Fruit fly (Drosophila melanogaster) whole organism, embryonic: ENCODE measurements around the gene CG10064.

Experiments used
- Antp ChIP-seq: fragments of 200-800 bp; sonication (Bioruptor generic); optimal IDR thresholded peaks from 3 replicates; lab custom pipeline; 2016; ENCODE audit warnings: missing biosample characterization, missing genetic modification characterization
- CG11723 ChIP-seq: fragments of 200-800 bp; sonication (Bioruptor generic); optimal IDR thresholded peaks from 2 replicates; lab custom pipeline; 2017; ENCODE audit warnings: missing biosample characterization, mild to moderate bottlenecking, missing genetic modification characterization
- CG12744 ChIP-seq: fragments of 200-800 bp; sonication (Bioruptor generic); optimal IDR thresholded peaks from 2 replicates; lab custom pipeline; 2016; ENCODE audit warnings: missing biosample characterization, missing genetic modification characterization
- CG1647 ChIP-seq: fragments of 200-800 bp; sonication (Bioruptor generic); optimal IDR thresholded peaks from 3 replicates; lab custom pipeline; 2016; ENCODE audit warnings: missing biosample characterization, missing genetic modification characterization
- CG17385 ChIP-seq: fragments of 200-800 bp; sonication (Bioruptor generic); optimal IDR thresholded peaks from 3 replicates; lab custom pipeline; 2018; ENCODE audit warnings: missing biosample characterization, mild to moderate bottlenecking, missing genetic modification characterization
- CG18599 ChIP-seq: fragments of 200-800 bp; sonication (Bioruptor generic); optimal IDR thresholded peaks from 3 replicates; lab custom pipeline; 2017; ENCODE audit warnings: missing biosample characterization, missing genetic modification characterization, mild to moderate bottlenecking, moderate library complexity, missing genetic modification reagents
- CG34422 ChIP-seq: fragments of 200-800 bp; sonication (Bioruptor generic); IDR thresholded peaks from 3 replicates; pipeline ENCODE4 v1.3.6; 2022; ENCODE audit warnings: missing biosample characterization, missing genetic modification characterization
- CG3847 ChIP-seq: fragments of 200-800 bp; sonication (Bioruptor generic); IDR thresholded peaks from 2 replicates; pipeline ENCODE4 v1.3.6; 2022; ENCODE audit warnings: missing biosample characterization, missing genetic modification characterization
- CG42726 ChIP-seq: fragments of 200-800 bp; sonication (Bioruptor generic); IDR thresholded peaks from 2 replicates; pipeline ENCODE4 v1.3.6; 2022; ENCODE audit warnings: missing biosample characterization, missing genetic modification characterization; ENCODE audit not compliant: partially characterized antibody
- CG4328 ChIP-seq: fragments of 200-800 bp; sonication (Bioruptor generic); optimal IDR thresholded peaks from 3 replicates; lab custom pipeline; 2017; ENCODE audit warnings: missing biosample characterization, missing genetic modification reagents, missing genetic modification characterization
- CG6683 ChIP-seq: fragments of 200-800 bp; sonication (Bioruptor generic); optimal IDR thresholded peaks from 2 replicates; lab custom pipeline; 2017; ENCODE audit warnings: missing biosample characterization, mild to moderate bottlenecking, missing genetic modification characterization, missing genetic modification reagents
- CG6854 ChIP-seq: fragments of 200-800 bp; sonication (Bioruptor generic); optimal IDR thresholded peaks from 3 replicates; lab custom pipeline; 2017; ENCODE audit warnings: missing biosample characterization, mild to moderate bottlenecking, missing genetic modification characterization
- CG8765 ChIP-seq: fragments of 200-800 bp; sonication (Bioruptor generic); IDR thresholded peaks from 2 replicates; pipeline ENCODE4 v1.3.6; 2022; ENCODE audit warnings: missing biosample characterization, missing genetic modification characterization
- CG9727 ChIP-seq: fragments of 200-800 bp; sonication (Bioruptor generic); optimal IDR thresholded peaks from 3 replicates; lab custom pipeline; 2017; ENCODE audit warnings: missing biosample characterization, mild to moderate bottlenecking, missing genetic modification characterization
- Camta ChIP-seq: fragments of 200-800 bp; sonication (Bioruptor generic); optimal IDR thresholded peaks from 2 replicates; lab custom pipeline; 2016; ENCODE audit warnings: missing biosample characterization, missing genetic modification characterization
- Deaf1 ChIP-seq: fragments of 200-800 bp; optimal IDR thresholded peaks from 3 replicates; lab custom pipeline; 2019; ENCODE audit warnings: missing biosample characterization, mild to moderate bottlenecking, missing genetic modification characterization, moderate library complexity
- Dfd ChIP-seq, 2 experiments: fragments of >200 bp; optimal IDR thresholded peaks; 2 replicates each; lab custom pipeline; 2017; ENCODE audit warnings: missing biosample characterization in 2 of 2, missing genetic modification characterization in 2 of 2
- Dll ChIP-seq: fragments of 200-800 bp; sonication (Bioruptor generic); IDR thresholded peaks from 4 replicates; pipeline ENCODE4 v1.3.6; 2022; ENCODE audit warnings: missing biosample characterization, missing genetic modification characterization; ENCODE audit not compliant: partially characterized antibody
- Ets65A ChIP-seq: fragments of 200-800 bp; sonication (Bioruptor generic); peaks from one replicate; lab custom pipeline; 2016; ENCODE audit warnings: missing biosample characterization, missing genetic modification characterization
- Ets97D ChIP-seq: fragments of 200-800 bp; sonication (Bioruptor generic); optimal IDR thresholded peaks from 3 replicates; lab custom pipeline; 2016; ENCODE audit warnings: missing biosample characterization, missing genetic modification characterization
- HLH3B ChIP-seq: fragments of 200-800 bp; sonication (Bioruptor generic); IDR thresholded peaks from 2 replicates; pipeline ENCODE4 v1.3.6; 2022; ENCODE audit warnings: missing biosample characterization, missing genetic modification characterization
- Hand ChIP-seq: fragments of 200-800 bp; sonication (Bioruptor generic); optimal IDR thresholded peaks from 2 replicates; lab custom pipeline; 2017; ENCODE audit warnings: mild to moderate bottlenecking, missing biosample characterization, missing genetic modification reagents, missing genetic modification characterization
- Hey ChIP-seq: fragments of 200-800 bp; sonication (Bioruptor generic); optimal IDR thresholded peaks from 3 replicates; lab custom pipeline; 2018; ENCODE audit warnings: missing biosample characterization, mild to moderate bottlenecking, missing genetic modification characterization
- Max ChIP-seq: fragments of 200-800 bp; sonication (Bioruptor generic); optimal IDR thresholded peaks from 2 replicates; lab custom pipeline; 2016; ENCODE audit warnings: missing biosample characterization, mild to moderate bottlenecking, missing genetic modification characterization
- Rx ChIP-seq: fragments of 200-800 bp; sonication (Bioruptor generic); IDR thresholded peaks from 2 replicates; pipeline ENCODE4 v1.3.6; 2022; ENCODE audit warnings: missing biosample characterization, missing genetic modification characterization
- Sin3A ChIP-seq: fragments of >200 bp; optimal IDR thresholded peaks from 2 replicates; lab custom pipeline; 2018
- Spps ChIP-seq: fragments of 200-800 bp; sonication (Bioruptor generic); optimal IDR thresholded peaks from 2 replicates; lab custom pipeline; 2018; ENCODE audit warnings: missing biosample characterization, mild to moderate bottlenecking, missing genetic modification characterization
- Ssrp ChIP-seq: fragments of 200-800 bp; sonication (Bioruptor generic); optimal IDR thresholded peaks from 2 replicates; lab custom pipeline; 2018; ENCODE audit warnings: missing biosample characterization, mild to moderate bottlenecking, missing genetic modification characterization, moderate library complexity
- Trl ChIP-seq, 3 experiments: fragments of >200 bp in 2 of 3; fragments of 200-800 bp in 1 of 3; sonication (Bioruptor generic) in 1 of 3; optimal IDR thresholded peaks; 2 replicates in 1 of 3; 3 replicates in 2 of 3; lab custom pipeline; 2016 to 2017; ENCODE audit warnings: missing biosample characterization in 1 of 3, missing genetic modification characterization in 1 of 3
- bbx ChIP-seq: fragments of 200-800 bp; sonication (Bioruptor generic); IDR thresholded peaks from 2 replicates; pipeline ENCODE4 v1.3.6; 2022; ENCODE audit warnings: missing biosample characterization, missing genetic modification characterization; ENCODE audit not compliant: partially characterized antibody
- cad ChIP-seq: fragments of >200 bp; optimal IDR thresholded peaks from 2 replicates; lab custom pipeline; 2017; ENCODE audit warnings: missing biosample characterization, missing genetic modification characterization
- cg ChIP-seq: fragments of 200-800 bp; sonication (Bioruptor generic); optimal IDR thresholded peaks from 3 replicates; lab custom pipeline; 2019; ENCODE audit warnings: missing biosample characterization, mild to moderate bottlenecking, missing genetic modification characterization, moderate library complexity
- chm ChIP-seq: fragments of 200-800 bp; sonication (Bioruptor generic); IDR thresholded peaks from 2 replicates; pipeline ENCODE4 v1.3.6; 2022; ENCODE audit warnings: missing biosample characterization, missing genetic modification characterization
- dimm ChIP-seq: fragments of 200-800 bp; sonication (Bioruptor generic); IDR thresholded peaks from 2 replicates; pipeline ENCODE4 v1.3.6; 2022; ENCODE audit warnings: missing biosample characterization, missing genetic modification characterization
- gcm2 ChIP-seq: fragments of 200-800 bp; sonication (Bioruptor generic); optimal IDR thresholded peaks from 2 replicates; lab custom pipeline; 2016; ENCODE audit warnings: missing biosample characterization, missing genetic modification characterization
- gt ChIP-seq: fragments of 200-800 bp; sonication (Bioruptor generic); IDR thresholded peaks from 2 replicates; pipeline ENCODE4 v1.3.6; 2022; ENCODE audit warnings: missing biosample characterization, missing genetic modification characterization
- jigr1 ChIP-seq: fragments of 200-800 bp; sonication (Bioruptor generic); IDR thresholded peaks from 3 replicates; pipeline ENCODE4 v1.3.6; 2022; ENCODE audit warnings: missing biosample characterization, missing genetic modification characterization
- lbe ChIP-seq: fragments of 200-800 bp; sonication (Bioruptor generic); optimal IDR thresholded peaks from 2 replicates; lab custom pipeline; 2016; ENCODE audit warnings: missing biosample characterization, mild to moderate bottlenecking, missing genetic modification characterization
- lilli ChIP-seq: fragments of 200-800 bp; sonication (Bioruptor generic); optimal IDR thresholded peaks from 3 replicates; lab custom pipeline; 2016; ENCODE audit warnings: missing biosample characterization, missing genetic modification characterization
- pita ChIP-seq: fragments of 200-800 bp; sonication (Bioruptor generic); optimal IDR thresholded peaks from 2 replicates; lab custom pipeline; 2017; ENCODE audit warnings: missing biosample characterization, mild to moderate bottlenecking, missing genetic modification characterization
- prd ChIP-seq, 3 experiments: fragments of >200 bp in 2 of 3; fragments of 200-800 bp in 1 of 3; sonication (Bioruptor generic) in 1 of 3; optimal IDR thresholded peaks in 2 of 3; IDR thresholded peaks in 1 of 3; 2 replicates in 2 of 3; 3 replicates in 1 of 3; pipeline versions ENCODE4 v1.3.6 to Lab custom; 2017 to 2022; ENCODE audit warnings: missing biosample characterization in 1 of 3, missing genetic modification characterization in 1 of 3
- ranshi ChIP-seq: fragments of 200-800 bp; sonication (Bioruptor generic); IDR thresholded peaks from 2 replicates; pipeline ENCODE4 v1.3.6; 2022; ENCODE audit warnings: missing biosample characterization, missing genetic modification characterization
- ro ChIP-seq: fragments of 200-800 bp; sonication (Bioruptor generic); IDR thresholded peaks from 2 replicates; pipeline ENCODE4 v1.3.6; 2022; ENCODE audit warnings: missing biosample characterization, missing genetic modification characterization
- salm ChIP-seq: fragments of 200-800 bp; sonication (Bioruptor generic); optimal IDR thresholded peaks from 2 replicates; lab custom pipeline; 2018; ENCODE audit warnings: missing biosample characterization, mild to moderate bottlenecking, missing genetic modification characterization
- stwl ChIP-seq: fragments of 200-800 bp; sonication (Bioruptor generic); optimal IDR thresholded peaks from 3 replicates; lab custom pipeline; 2018; ENCODE audit warnings: missing biosample characterization, mild to moderate bottlenecking, missing genetic modification characterization, moderate library complexity
- trh ChIP-seq: fragments of 200-800 bp; sonication (Bioruptor generic); optimal IDR thresholded peaks from 2 replicates; lab custom pipeline; 2016; ENCODE audit warnings: missing biosample characterization, missing genetic modification characterization
- usp ChIP-seq: fragments of >200 bp; optimal IDR thresholded peaks from 2 replicates; lab custom pipeline; 2017; ENCODE audit warnings: missing biosample characterization, missing genetic modification characterization
- zen2 ChIP-seq: fragments of 200-800 bp; sonication (Bioruptor generic); IDR thresholded peaks from 3 replicates; pipeline ENCODE4 v1.3.6; 2022; ENCODE audit warnings: missing biosample characterization, missing genetic modification characterization; ENCODE audit not compliant: partially characterized antibody

CG10064 gene

DNA sequence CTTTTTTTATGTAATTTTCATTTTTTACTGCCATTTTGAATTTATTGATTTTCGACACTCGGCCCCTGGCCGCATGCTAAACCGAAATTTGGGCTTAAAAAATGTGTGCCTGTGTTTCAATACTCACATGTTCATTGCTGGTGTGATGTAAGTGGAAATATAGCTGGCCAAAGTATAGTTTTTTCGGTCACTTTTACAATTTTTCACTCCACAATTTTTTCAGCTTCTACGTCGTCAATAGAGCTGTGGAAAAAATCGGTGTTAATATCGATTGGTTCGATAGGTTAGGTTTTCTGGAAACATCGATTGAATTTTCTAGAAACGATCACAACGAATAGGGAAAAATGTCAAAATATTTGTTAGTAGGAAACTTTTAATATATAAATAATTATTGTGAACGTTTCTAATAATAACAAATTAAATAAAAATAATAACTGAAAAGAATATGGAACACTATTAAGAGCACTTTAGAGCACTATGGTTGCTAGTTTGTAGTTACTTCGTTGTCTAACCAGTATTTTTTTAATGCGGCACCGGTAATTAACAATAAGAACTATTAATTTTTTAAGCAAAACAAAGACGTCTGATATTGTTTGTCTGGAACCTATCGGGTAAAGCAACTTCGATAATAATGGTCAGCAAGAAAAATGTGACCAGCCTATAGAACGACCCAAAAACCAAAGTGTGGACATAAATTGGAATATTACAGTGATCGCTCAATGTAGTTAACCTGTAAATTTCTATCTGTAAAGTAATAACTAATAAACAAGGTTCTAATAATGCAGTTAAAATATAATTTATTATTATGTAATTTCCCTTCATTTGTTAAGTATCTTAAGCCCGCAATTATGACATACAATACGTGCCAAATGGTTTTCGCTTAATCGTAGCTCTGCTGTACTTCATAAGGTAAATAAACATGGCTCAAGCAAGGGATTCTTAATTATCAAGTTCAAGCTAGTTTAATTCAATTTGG is 12.2 kb downstream of the CG10064 start, which contains the start of the genes CG10077 and CG9948 (continued):
- TF ChIP-seq CG17385 (GFP tag; lab: Kevin White, UChicago) (peak; percentile 88), salm (tag; lab: Kevin White, UChicago) (peak; percentile 85), Antp (GFP tag; lab: Kevin White, UChicago) (peak; percentile 15), Trl (optimal IDR thresholded peaks at IDR 0.05; lab: Kevin White, UChicago) (no peak), Trl (GFP tag; optimal IDR thresholded peaks at IDR 0.05; lab: Kevin White, UChicago) (peak; percentile 60), Hand (GFP tag; lab: Kevin White, UChicago) (peak; percentile 85), Max (GFP tag; lab: Kevin White, UChicago) (peak; percentile 83), zen2 (GFP tag; lab: Robert Waterston, UW) (no peak; the same call in 2 of the 3 replicates), CG11723 (GFP tag; lab: Kevin White, UChicago) (peak; percentile 69), CG6854 (GFP tag; lab: Kevin White, UChicago) (peak; percentile 80), CG6683 (GFP tag; lab: Kevin White, UChicago) (peak; percentile 61), Rx (GFP tag; lab: Robert Waterston, UW) (peak; percentile 88), cg (no peak), ranshi (GFP tag; lab: Robert Waterston, UW) (peak; percentile 91), ro (GFP tag; lab: Robert Waterston, UW) (peak; percentile 53; the same call in 1 of the 2 replicates), Dfd (GFP tag; optimal IDR thresholded peaks at IDR 0.05; lab: Kevin White, UChicago) (no peak), CG3847 (peak; percentile 89), CG8765 (GFP tag; lab: Robert Waterston, UW) (peak; percentile 79), Dll (GFP tag; lab: Robert Waterston, UW) (peak; percentile 85), jigr1 (GFP tag; lab: Robert Waterston, UW) (peak; percentile 74; the same call in 1 of the 3 replicates), lbe (GFP tag; lab: Kevin White, UChicago) (peak; percentile 89), Ets97D (GFP tag; lab: Kevin White, UChicago) (peak; percentile 27), dimm (GFP tag; lab: Robert Waterston, UW) (peak; percentile 79), CG4328 (GFP tag; lab: Kevin White, UChicago) (peak; percentile 81), Ets65A (peak; percentile 87), gt (GFP tag; lab: Robert Waterston, UW) (peak; percentile 68), CG34422 (peak; percentile 94), usp (GFP tag; lab: Kevin White, UChicago) (no peak), CG1647 (peak; percentile 39), Hey (no peak), cad (GFP tag; lab: Kevin White, UChicago) (no peak), CG18599 (GFP tag; lab: Kevin White, UChicago) (peak; percentile 89), Camta (peak; percentile 59), CG42726 (GFP tag; lab: Robert Waterston, UW) (peak; percentile 49; the same call in 1 of the 2 replicates), chm (GFP tag; lab: Robert Waterston, UW) (peak; percentile 90), trh (GFP tag; lab: Kevin White, UChicago) (peak; percentile 67), Sin3A (lab: Kevin White, UChicago) (no peak), bbx (GFP tag; lab: Robert Waterston, UW) (peak; percentile 76), CG12744 (GFP tag; lab: Kevin White, UChicago) (no peak), lilli (GFP tag; lab: Kevin White, UChicago) (peak; percentile 88), HLH3B (GFP tag; lab: Robert Waterston, UW) (peak; percentile 91), CG9727 (GFP tag; lab: Kevin White, UChicago) (peak; percentile 85), prd (optimal IDR thresholded peaks at IDR 0.05; lab: Kevin White, UChicago) (no peak), prd (GFP tag; IDR thresholded peaks at IDR 0.05; lab: Robert Waterston, UW) (peak; percentile 96), Ssrp (tag; lab: Kevin White, UChicago) (peak; percentile 87), stwl (tag; lab: Kevin White, UChicago) (peak; percentile 57), Deaf1 (tag; lab: Kevin White, UChicago) (peak; percentile 65), gcm2 (GFP tag; lab: Kevin White, UChicago) (peak; percentile 4), Spps (tag; lab: Kevin White, UChicago) (peak; percentile 78), pita (GFP tag; lab: Kevin White, UChicago) (no peak)
